Worm (Caenorhabditis elegans): ENCODE results near the gene F46B3.8.

ce11 chrV:20599795-20600194 is 23.2 kb downstream of the F46B3.8 start, which contains the start of gene col-163:
- TF ChIP-seq nhr-10 (tag; optimal IDR thresholded peaks at IDR 0.05), result no peak
- TF ChIP-seq elt-3 (tag; optimal IDR thresholded peaks at IDR 0.05), result no peak
- no peak for TF ChIP-seq ceh-82 (tag; optimal IDR thresholded peaks at IDR 0.05)
- TF ChIP-seq mdl-1 (tag; optimal IDR thresholded peaks at IDR 0.05), result no peak
- no peak for TF ChIP-seq aly-2 (tag; optimal IDR thresholded peaks at IDR 0.05)
- no peak for TF ChIP-seq sem-4 (tag; optimal IDR thresholded peaks at IDR 0.05)
- TF ChIP-seq nhr-11 (tag; optimal IDR thresholded peaks at IDR 0.05), result no peak

Measured in whole organism, L2 larva.